Worm (Caenorhabditis elegans): ENCODE measurements around the gene aakg-3.

The aakg-3 gene

ce11 chrX:2976148-2976547, at the start of gene aakg-3:
Gene aakg-3, plus strand, starts transcription at chrX:2976448.
- no peak for TF ChIP-seq ceh-9 (tag; optimal IDR thresholded peaks at IDR 0.05)
- TF ChIP-seq dmd-4 (tag; optimal IDR thresholded peaks at IDR 0.05; ENCODE audit: borderline replicate concordance), result no peak
- no peak for TF ChIP-seq hlh-30 (tag; optimal IDR thresholded peaks at IDR 0.05; ENCODE audit: insufficient read depth)
- TF ChIP-seq nhr-232 (tag; optimal IDR thresholded peaks at IDR 0.05), result no peak
- TF ChIP-seq hlh-15 (tag; optimal IDR thresholded peaks at IDR 0.05), result no peak
- TF ChIP-seq unc-86 (tag; optimal IDR thresholded peaks at IDR 0.05), result no peak
- no peak for TF ChIP-seq ceh-19 (GFP tag; optimal IDR thresholded peaks at IDR 0.05)
- TF ChIP-seq sdc-2 (tag; optimal IDR thresholded peaks at IDR 0.05), result no peak
- no peak for TF ChIP-seq npax-4 (tag; optimal IDR thresholded peaks at IDR 0.05)
- TF ChIP-seq ztf-16 (tag; optimal IDR thresholded peaks at IDR 0.05), result no peak

ce11 chrX:2927576-2927975, 48.7 kb upstream of the aakg-3 start:
- TF ChIP-seq T23F11.4 (GFP tag; optimal IDR thresholded peaks at IDR 0.05) (no peak), ceh-31 (tag; optimal IDR thresholded peaks at IDR 0.05) (no peak), unc-42 (tag; optimal IDR thresholded peaks at IDR 0.05) (peak; percentile 40), rnt-1 (tag; optimal IDR thresholded peaks at IDR 0.05) (no peak)

- TF ChIP-seq unc-55 (GFP tag; optimal IDR thresholded peaks at IDR 0.05) (peak; percentile 30), pros-1 (tag; optimal IDR thresholded peaks at IDR 0.05) (no peak), unc-42 (tag; optimal IDR thresholded peaks at IDR 0.05) (no peak), hlh-13 (GFP tag; optimal IDR thresholded peaks at IDR 0.05) (no peak)
Observed at ce11 chrX:2928089-2928488, 48.2 kb upstream of the aakg-3 start.

- TF ChIP-seq ama-1 (optimal IDR thresholded peaks at IDR 0.05) (no peak), Y22D7AL.16 (tag; optimal IDR thresholded peaks at IDR 0.05) (no peak), mec-3 (tag; optimal IDR thresholded peaks at IDR 0.05; ENCODE audit: borderline replicate concordance) (no peak), T23F11.4 (GFP tag; optimal IDR thresholded peaks at IDR 0.05) (no peak), pros-1 (tag; optimal IDR thresholded peaks at IDR 0.05) (no peak), ceh-34 (tag; optimal IDR thresholded peaks at IDR 0.05) (no peak), lin-11 (tag; optimal IDR thresholded peaks at IDR 0.05) (no peak), F13H6.1 (tag; optimal IDR thresholded peaks at IDR 0.05) (no peak), ceh-19 (GFP tag; optimal IDR thresholded peaks at IDR 0.05) (no peak), pax-1 (tag; optimal IDR thresholded peaks at IDR 0.05) (no peak), ceh-14 (tag; optimal IDR thresholded peaks at IDR 0.05) (no peak), elt-2 (tag; optimal IDR thresholded peaks at IDR 0.05) (no peak), sox-4 (tag; optimal IDR thresholded peaks at IDR 0.05) (no peak), ets-4 (tag; optimal IDR thresholded peaks at IDR 0.05) (no peak), hlh-13 (GFP tag; optimal IDR thresholded peaks at IDR 0.05) (no peak), ceh-48 (tag; optimal IDR thresholded peaks at IDR 0.05) (no peak), pat-9 (tag; optimal IDR thresholded peaks at IDR 0.05) (no peak)
Observed at ce11 chrX:2931852-2932251, 44.4 kb upstream of the aakg-3 start.

DNA sequence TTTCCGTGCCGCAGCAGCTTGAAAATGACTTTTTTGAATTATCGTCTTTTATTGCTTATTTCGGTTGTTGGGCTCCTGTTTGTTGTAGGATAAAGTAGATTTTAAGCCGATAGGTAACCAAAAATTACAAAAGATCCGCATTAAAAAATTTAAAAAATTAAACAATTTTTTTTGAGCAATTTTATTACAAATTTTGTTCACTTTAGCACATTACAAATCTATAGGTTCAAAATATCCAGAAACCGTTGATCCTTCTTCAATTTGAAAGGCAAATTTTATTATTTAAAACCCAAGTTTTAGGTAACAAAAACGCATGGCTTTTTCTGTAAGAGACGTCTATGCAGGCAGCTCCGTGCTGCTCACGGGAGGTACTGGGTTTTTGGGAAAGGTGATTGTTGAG, 43.2 kb upstream of the aakg-3 start, which contains the start of gene fard-1:
Gene fard-1 (plus strand): TSS at position 301 of the 400 bp plus-strand sequence.
- TF ChIP-seq gmeb-2 (tag; optimal IDR thresholded peaks at IDR 0.05), result no peak
- no peak for TF ChIP-seq lim-6 (tag; optimal IDR thresholded peaks at IDR 0.05)
- TF ChIP-seq ceh-48 (tag; optimal IDR thresholded peaks at IDR 0.05), result no peak
- no peak for TF ChIP-seq hlh-13 (GFP tag; optimal IDR thresholded peaks at IDR 0.05)
- TF ChIP-seq ceh-45 (GFP tag; IDR thresholded peaks at IDR 0.05), result no peak
- no peak for TF ChIP-seq ceh-31 (tag; optimal IDR thresholded peaks at IDR 0.05)
- TF ChIP-seq che-1 (tag; optimal IDR thresholded peaks at IDR 0.05), result no peak
- no peak for TF ChIP-seq ceh-30 (tag; optimal IDR thresholded peaks at IDR 0.05)
- no peak for TF ChIP-seq fax-1 (tag; optimal IDR thresholded peaks at IDR 0.05)
- TF ChIP-seq ceh-9 (tag; optimal IDR thresholded peaks at IDR 0.05), result no peak
- TF ChIP-seq ref-2 (tag; optimal IDR thresholded peaks at IDR 0.05), result no peak
